Fruit fly (Drosophila melanogaster): ENCODE measurements around the gene vls.

DNA sequence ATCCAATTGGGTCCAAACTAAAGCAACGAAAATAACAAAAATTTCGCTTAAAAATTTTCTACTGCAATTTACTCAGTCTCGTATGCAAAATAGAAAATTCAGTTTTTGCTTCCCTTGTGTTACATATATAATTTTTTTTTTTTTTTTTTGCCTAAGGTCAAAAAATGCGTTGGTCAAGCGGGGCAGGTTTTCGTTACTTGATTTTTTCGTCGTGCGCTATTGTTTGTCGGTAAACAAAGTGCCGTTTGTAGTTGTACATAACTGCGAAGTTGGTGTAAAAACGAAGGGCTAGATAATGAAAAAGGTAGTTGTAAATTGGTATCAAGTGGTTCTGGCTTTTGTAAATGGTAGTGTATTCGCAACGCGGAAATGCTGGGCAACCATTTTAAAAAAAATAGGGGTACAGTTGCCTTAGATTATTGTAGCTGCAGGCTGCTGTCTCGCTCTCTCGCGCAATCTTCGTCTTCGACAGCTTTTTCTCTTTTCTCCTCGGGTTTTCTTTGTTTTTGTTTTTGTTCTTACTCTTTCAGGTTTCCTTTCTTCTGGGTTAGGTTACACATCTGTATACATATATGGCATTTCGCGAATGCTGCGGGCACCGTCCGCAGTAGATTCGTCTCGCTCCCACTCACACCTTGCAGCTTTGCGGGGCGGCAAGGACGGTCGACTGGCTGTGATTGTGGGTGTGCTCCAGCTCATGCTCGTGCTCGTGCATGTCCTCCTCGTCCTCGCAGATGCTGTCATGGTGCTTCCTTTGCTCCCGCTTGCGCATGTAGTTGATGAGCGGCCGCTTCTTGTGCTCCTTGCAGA, 16.9 kb upstream of the vls start:
- TF ChIP-seq CG8478 (optimal IDR thresholded peaks at IDR 0.05) (no peak), CTCF (optimal IDR thresholded peaks at IDR 0.05) (no peak)

All from S2 (cell line).